Worm (Caenorhabditis elegans) whole organism, late embryonic: ENCODE measurements around the gene Y67H2A.2.

Experiments used
- K02D7.2 ChIP-seq: sonication (generic microtip); optimal IDR thresholded peaks from 2 replicates; lab custom pipeline; 2017; ENCODE audit warnings: mild to moderate bottlenecking, missing genetic modification characterization, missing compliant biosample characterization
- ceh-22 ChIP-seq: sonication (generic microtip); optimal IDR thresholded peaks from 2 replicates; lab custom pipeline; 2017; ENCODE audit warnings: missing biosample characterization, missing genetic modification characterization
- elt-2 ChIP-seq: sonication (generic microtip); optimal IDR thresholded peaks from 2 replicates; lab custom pipeline; 2016; ENCODE audit warnings: missing genetic modification reagents, missing genetic modification characterization, missing compliant biosample characterization
- ets-4 ChIP-seq: sonication (generic microtip); optimal IDR thresholded peaks from 2 replicates; lab custom pipeline; 2016; ENCODE audit warnings: missing genetic modification characterization, missing compliant biosample characterization
- pha-4 ChIP-seq: fragments of 150-350 bp; optimal IDR thresholded peaks from 2 replicates; lab custom pipeline; 2018; ENCODE audit warnings: missing biosample characterization, missing genetic modification reagents, missing genetic modification characterization

DNA sequence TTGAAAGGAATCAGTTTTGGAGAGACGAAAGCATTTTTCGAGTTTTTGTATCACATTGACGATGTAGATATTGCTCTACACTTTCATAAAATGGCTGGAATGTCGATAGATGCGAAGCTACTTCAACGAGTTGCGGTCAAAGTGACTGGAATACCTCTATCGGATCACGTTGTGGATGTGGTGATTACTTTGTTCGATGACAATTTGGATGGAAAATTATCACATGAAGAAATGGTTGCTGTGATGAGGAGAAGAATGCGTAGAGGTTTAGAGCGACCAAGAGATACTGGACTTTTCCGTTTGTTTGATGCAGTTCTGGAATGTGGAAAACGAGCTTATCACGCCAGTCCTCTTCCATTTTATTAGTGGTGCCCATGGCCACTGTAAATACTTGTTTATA lies 2.0 kb upstream of the Y67H2A.2 start:
- TF ChIP-seq elt-2 (tag; lab: Kevin White, UChicago) = no peak
- TF ChIP-seq ets-4 = no peak
- TF ChIP-seq pha-4 = no peak
- no peak for TF ChIP-seq K02D7.2 (tag; lab: Kevin White, UChicago)
- no peak for TF ChIP-seq ceh-22 (tag; lab: Kevin White, UChicago)
